Worm (Caenorhabditis elegans) whole organism, early embryonic: ENCODE measurements around the gene Y6G8.6.

ENCODE experiments used
- ceh-13 ChIP-seq: fragments of 200-800 bp; sonication (Bioruptor generic); optimal IDR thresholded peaks from 2 replicates; lab custom pipeline; 2018; ENCODE audit warnings: mild to moderate bottlenecking, missing genetic modification characterization, missing compliant biosample characterization
- tra-4 ChIP-seq: sonication (generic microtip); optimal IDR thresholded peaks from 2 replicates; lab custom pipeline; 2017; ENCODE audit warnings: missing genetic modification characterization, missing compliant biosample characterization

- no peak for TF ChIP-seq ceh-13 (GFP tag; lab: Kevin White, UChicago)
- no peak for TF ChIP-seq tra-4 (tag; lab: Kevin White, UChicago)
Measured at ce11 chrV:17614251-17614650, 2.5 kb downstream of the Y6G8.6 start, which contains the start of gene Y6G8.14.
